Worm (Caenorhabditis elegans) whole organism, L1 larva: ENCODE results near the gene msp-78.

Experiments
- C04F5.9 ChIP-seq: sonication (generic microtip); optimal IDR thresholded peaks from 2 replicates; lab custom pipeline; 2016; ENCODE audit warnings: missing genetic modification characterization, missing compliant biosample characterization
- F16B12.6 ChIP-seq: fragments of 150-350 bp; optimal IDR thresholded peaks from 2 replicates; lab custom pipeline; 2014; ENCODE audit warnings: missing biosample characterization, missing genetic modification characterization
- blmp-1 ChIP-seq: fragments of 150-350 bp; optimal IDR thresholded peaks from 2 replicates; lab custom pipeline; 2014; ENCODE audit warnings: missing biosample characterization, missing genetic modification characterization
- ceh-8 ChIP-seq: fragments of 200-800 bp; sonication (Bioruptor generic); optimal IDR thresholded peaks from 2 replicates; lab custom pipeline; 2018; ENCODE audit warnings: mild to moderate bottlenecking, missing genetic modification characterization, moderate library complexity, missing compliant biosample characterization
- ceh-88 ChIP-seq: fragments of 200-800 bp; sonication (Bioruptor generic); IDR thresholded peaks from 2 replicates; pipeline ENCODE4 v1.3.6; 2022; ENCODE audit warnings: missing genetic modification characterization, missing compliant biosample characterization
- dpl-1 ChIP-seq, 3 experiments: fragments of 150-350 bp in 2 of 3; sonication (generic microtip) in 1 of 3; optimal IDR thresholded peaks; 2 replicates each; lab custom pipeline; 2014 to 2017; ENCODE audit warnings: missing biosample characterization in 3 of 3, missing genetic modification characterization in 3 of 3, missing genetic modification reagents in 3 of 3
- dsc-1 ChIP-seq: sonication (generic microtip); optimal IDR thresholded peaks from 2 replicates; lab custom pipeline; 2016; ENCODE audit warnings: mild to moderate bottlenecking, missing genetic modification characterization, missing compliant biosample characterization
- efl-1 ChIP-seq, 4 experiments: fragments of 150-350 bp; optimal IDR thresholded peaks in 3 of 4; peaks in 1 of 4; 1 replicate in 1 of 4; 2 replicates in 3 of 4; lab custom pipeline; 2014; ENCODE audit warnings: missing biosample characterization in 2 of 4, missing genetic modification characterization in 2 of 4, missing genetic modification reagents in 2 of 4
- egl-13 ChIP-seq: sonication (generic microtip); optimal IDR thresholded peaks from 2 replicates; lab custom pipeline; 2016; ENCODE audit warnings: missing genotype, missing genetic modification reagents, missing genetic modification characterization, missing compliant biosample characterization
- elt-2 ChIP-seq: sonication (generic microtip); optimal IDR thresholded peaks from 2 replicates; lab custom pipeline; 2016; ENCODE audit warnings: missing genetic modification characterization, mild to moderate bottlenecking, inconsistent platforms, missing compliant biosample characterization, missing genetic modification reagents
- elt-3 ChIP-seq, 6 experiments: fragments of 150-350 bp in 1 of 6; sonication (generic microtip); optimal IDR thresholded peaks; 2 replicates each; lab custom pipeline; 2017 to 2018; ENCODE audit warnings: missing biosample characterization in 6 of 6, missing genetic modification characterization in 6 of 6, inconsistent platforms in 1 of 6
- fkh-10 ChIP-seq: sonication (generic microtip); optimal IDR thresholded peaks from 2 replicates; lab custom pipeline; 2017; ENCODE audit warnings: missing biosample characterization, missing genetic modification reagents, missing genetic modification characterization
- fkh-4 ChIP-seq: sonication (generic microtip); optimal IDR thresholded peaks from 2 replicates; lab custom pipeline; 2016; ENCODE audit warnings: missing compliant biosample characterization, missing genetic modification characterization, borderline replicate concordance
- fkh-8 ChIP-seq: sonication (generic microtip); optimal IDR thresholded peaks from 2 replicates; lab custom pipeline; 2016; ENCODE audit warnings: mild to moderate bottlenecking, missing genetic modification characterization, missing compliant biosample characterization
- fos-1 ChIP-seq: fragments of 150-350 bp; optimal IDR thresholded peaks from 2 replicates; lab custom pipeline; 2014; ENCODE audit warnings: missing biosample characterization, missing genetic modification characterization
- grh-1 ChIP-seq: fragments of 200-800 bp; sonication (Bioruptor generic); IDR thresholded peaks from 2 replicates; pipeline ENCODE4 v1.3.6; 2022; ENCODE audit warnings: missing genetic modification reagents, missing genetic modification characterization, missing compliant biosample characterization
- hlh-4 ChIP-seq: sonication (generic microtip); optimal IDR thresholded peaks from 2 replicates; lab custom pipeline; 2016; ENCODE audit warnings: mild to moderate bottlenecking, missing genetic modification characterization, missing compliant biosample characterization
- lin-35 ChIP-seq, 2 experiments: fragments of 150-350 bp; optimal IDR thresholded peaks; 2 replicates each; lab custom pipeline; 2014; ENCODE audit warnings: missing biosample characterization in 2 of 2, missing genetic modification characterization in 2 of 2, missing genetic modification reagents in 2 of 2
- lin-39 ChIP-seq: fragments of 150-350 bp; optimal IDR thresholded peaks from 2 replicates; lab custom pipeline; 2014; ENCODE audit warnings: missing biosample characterization, missing genetic modification reagents, missing genetic modification characterization
- lir-3 ChIP-seq: sonication (generic microtip); optimal IDR thresholded peaks from 2 replicates; lab custom pipeline; 2016; ENCODE audit warnings: mild to moderate bottlenecking, missing genetic modification characterization, moderate library complexity, missing compliant biosample characterization; ENCODE audit not compliant: poor library complexity
- lsy-2 ChIP-seq, 2 experiments: fragments of 150-350 bp; optimal IDR thresholded peaks; 2 replicates each; lab custom pipeline; 2014; ENCODE audit warnings: missing biosample characterization in 2 of 2, missing genetic modification characterization in 2 of 2
- mep-1 ChIP-seq: fragments of 150-350 bp; optimal IDR thresholded peaks from 2 replicates; lab custom pipeline; 2014; ENCODE audit warnings: missing biosample characterization, missing genetic modification characterization
- nhr-20 ChIP-seq: sonication (generic microtip); optimal IDR thresholded peaks from 2 replicates; lab custom pipeline; 2016; ENCODE audit warnings: mild to moderate bottlenecking, missing genetic modification characterization, missing compliant biosample characterization
- nhr-237 ChIP-seq: fragments of 150-350 bp; optimal IDR thresholded peaks from 2 replicates; lab custom pipeline; 2014; ENCODE audit warnings: missing biosample characterization, missing genetic modification characterization
- nhr-47 ChIP-seq: sonication (generic microtip); optimal IDR thresholded peaks from 2 replicates; lab custom pipeline; 2016; ENCODE audit warnings: mild to moderate bottlenecking, missing genetic modification characterization, moderate library complexity, missing compliant biosample characterization
- nhr-71 ChIP-seq: sonication (generic microtip); optimal IDR thresholded peaks from 2 replicates; lab custom pipeline; 2016; ENCODE audit warnings: mild to moderate bottlenecking, missing genetic modification characterization, moderate library complexity, missing compliant biosample characterization
- nhr-76 ChIP-seq: sonication (generic microtip); optimal IDR thresholded peaks from 2 replicates; lab custom pipeline; 2017; ENCODE audit warnings: missing biosample characterization, missing genetic modification characterization
- nhr-77 ChIP-seq: fragments of 150-350 bp; optimal IDR thresholded peaks from 2 replicates; lab custom pipeline; 2014; ENCODE audit warnings: missing biosample characterization, missing genetic modification characterization
- nhr-90 ChIP-seq: sonication (generic microtip); optimal IDR thresholded peaks from 2 replicates; lab custom pipeline; 2016; ENCODE audit warnings: mild to moderate bottlenecking, missing genetic modification characterization, missing compliant biosample characterization; ENCODE audit not compliant: poor library complexity
- pag-3 ChIP-seq: sonication (generic microtip); optimal IDR thresholded peaks from 2 replicates; lab custom pipeline; 2017; ENCODE audit warnings: missing genetic modification characterization, mild to moderate bottlenecking, missing compliant biosample characterization, antibody characterized with exemption, borderline replicate concordance; ENCODE audit not compliant: insufficient read depth
- pqm-1 ChIP-seq: sonication (generic microtip); optimal IDR thresholded peaks from 3 replicates; lab custom pipeline; 2017; ENCODE audit warnings: missing biosample characterization, missing genetic modification characterization
- rnt-1 ChIP-seq: sonication (generic microtip); optimal IDR thresholded peaks from 2 replicates; lab custom pipeline; 2016; ENCODE audit warnings: mild to moderate bottlenecking, missing genetic modification characterization, moderate library complexity, missing compliant biosample characterization
- skn-1 ChIP-seq: fragments of 150-350 bp; optimal IDR thresholded peaks from 2 replicates; lab custom pipeline; 2014; ENCODE audit warnings: missing biosample characterization, missing genetic modification characterization
- snpc-4 ChIP-seq: fragments of 150-350 bp; optimal IDR thresholded peaks from 2 replicates; lab custom pipeline; 2014; ENCODE audit warnings: missing biosample characterization, missing genetic modification characterization
- sox-4 ChIP-seq: sonication (generic microtip); optimal IDR thresholded peaks from 2 replicates; lab custom pipeline; 2016; ENCODE audit warnings: missing genetic modification characterization, missing compliant biosample characterization
- sptf-1 ChIP-seq: fragments of 150-350 bp; optimal IDR thresholded peaks from 2 replicates; lab custom pipeline; 2014; ENCODE audit warnings: missing biosample characterization, missing genetic modification characterization
- sup-37 ChIP-seq: fragments of 200-800 bp; sonication (Bioruptor generic); optimal IDR thresholded peaks from 2 replicates; lab custom pipeline; 2018; ENCODE audit warnings: mild to moderate bottlenecking, missing genetic modification characterization, missing compliant biosample characterization
- swsn-7 ChIP-seq: sonication (generic microtip); optimal IDR thresholded peaks from 2 replicates; lab custom pipeline; 2016; ENCODE audit warnings: missing genetic modification characterization, missing compliant biosample characterization
- unc-62 ChIP-seq: fragments of 150-350 bp; optimal IDR thresholded peaks from 2 replicates; lab custom pipeline; 2014; ENCODE audit warnings: missing biosample characterization, missing genetic modification reagents, missing genetic modification characterization
- unc-98 ChIP-seq: fragments of 200-800 bp; sonication (Bioruptor generic); IDR thresholded peaks from 2 replicates; pipeline ENCODE4 v1.3.6; 2022; ENCODE audit warnings: missing genetic modification characterization, missing compliant biosample characterization
- vab-15 ChIP-seq: sonication (generic microtip); optimal IDR thresholded peaks from 2 replicates; lab custom pipeline; 2017; ENCODE audit warnings: missing genotype, mild to moderate bottlenecking, missing genetic modification characterization, missing compliant biosample characterization
- ztf-4 ChIP-seq: fragments of 150-350 bp; optimal IDR thresholded peaks from 2 replicates; lab custom pipeline; 2014; ENCODE audit warnings: missing biosample characterization, missing genetic modification characterization

Gene msp-78

ce11 chrIV:9803544-9803943 lies 33.7 kb downstream of the msp-78 start (continued):
- TF ChIP-seq mep-1 (peak; percentile 87), fkh-10 (no peak), dsc-1 (tag; lab: Kevin White, UChicago) (peak; percentile 29), elt-3 (tag; optimal IDR thresholded peaks at IDR 0.05; lab: Kevin White, UChicago) (peak in 3 of 6 experiments; percentile 5 to 56 (median 33)), hlh-4 (tag; lab: Kevin White, UChicago) (no peak), C04F5.9 (tag; lab: Kevin White, UChicago) (no peak), nhr-20 (tag; lab: Kevin White, UChicago) (peak; percentile 90), lir-3 (peak; percentile 34), F16B12.6 (tag; lab: Kevin White, UChicago) (no peak), ztf-4 (peak; percentile 31), lsy-2 (tag; optimal IDR thresholded peaks at IDR 0.05; lab: Kevin White, UChicago) (peak; percentile 50 to 65), ceh-88 (no peak), skn-1 (tag; lab: Kevin White, UChicago) (peak; percentile 18), elt-2 (peak; percentile 64), vab-15 (tag; lab: Kevin White, UChicago) (no peak), pqm-1 (tag; lab: Kevin White, UChicago) (no peak), snpc-4 (tag; lab: Kevin White, UChicago) (no peak), sptf-1 (tag; lab: Kevin White, UChicago) (no peak), pag-3 (no peak), egl-13 (tag; lab: Kevin White, UChicago) (no peak), ceh-8 (GFP tag; lab: Kevin White, UChicago) (no peak), nhr-237 (tag; lab: Kevin White, UChicago) (peak; percentile 2), blmp-1 (peak; percentile 69)
- TF ChIP-seq, all 84 proteins: peak for 34

- TF ChIP-seq nhr-76 (tag; lab: Kevin White, UChicago) (no peak), sox-4 (tag; lab: Kevin White, UChicago) (peak; percentile 31), fkh-8 (tag; lab: Kevin White, UChicago) (peak; percentile 68), dsc-1 (tag; lab: Kevin White, UChicago) (peak; percentile 71), snpc-4 (tag; lab: Kevin White, UChicago) (no peak), fos-1 (tag; lab: Kevin White, UChicago) (no peak), efl-1 (optimal IDR thresholded peaks at IDR 0.05; lab: Kevin White, UChicago) (no peak), efl-1 (GFP tag; optimal IDR thresholded peaks at IDR 0.05 in 1 of 2; lab: Kevin White, UChicago) (no peak), dpl-1 (GFP tag; optimal IDR thresholded peaks at IDR 0.05; lab: Kevin White, UChicago) (no peak), lin-39 (tag; lab: Kevin White, UChicago) (no peak), pqm-1 (tag; lab: Kevin White, UChicago) (no peak), sup-37 (no peak), grh-1 (GFP tag; lab: Robert Waterston, UW) (no peak), nhr-47 (tag; lab: Kevin White, UChicago) (peak; percentile 26), rnt-1 (no peak), unc-62 (no peak), lin-35 (GFP tag; optimal IDR thresholded peaks at IDR 0.05; lab: Kevin White, UChicago) (no peak), fkh-4 (tag; lab: Kevin White, UChicago) (no peak), nhr-71 (tag; lab: Kevin White, UChicago) (peak; percentile 31), nhr-90 (tag; lab: Kevin White, UChicago) (no peak), swsn-7 (tag; lab: Kevin White, UChicago) (no peak), nhr-77 (tag; lab: Kevin White, UChicago) (no peak), elt-3 (tag; optimal IDR thresholded peaks at IDR 0.05; lab: Kevin White, UChicago) (no peak), unc-98 (GFP tag; lab: Robert Waterston, UW) (no peak)
- TF ChIP-seq, all 84 proteins: peak for 5
These were observed 40.8 kb downstream of the msp-78 start, which contains the start of gene dct-15 for ce11 chrIV:9810633-9811032. Gene dct-15 (minus strand): TSS chrIV:9810733.
